Worm (Caenorhabditis elegans) whole organism, young adult: ENCODE results near the gene str-243.

Source experiments
- B0019.2 ChIP-seq: fragments of 200-800 bp; sonication (Bioruptor generic); conservative IDR thresholded peaks from 2 replicates; pipeline ENCODE4 v1.3.6; 2022; ENCODE audit warnings: missing genetic modification reagents, missing genetic modification characterization, missing compliant biosample characterization
- B0261.1 ChIP-seq: sonication (generic microtip); optimal IDR thresholded peaks from 2 replicates; lab custom pipeline; 2016; ENCODE audit warnings: mild to moderate bottlenecking, missing genetic modification characterization, moderate library complexity, missing compliant biosample characterization
- C06A6.2 ChIP-seq: fragments of 200-800 bp; sonication (Bioruptor generic); conservative IDR thresholded peaks from 2 replicates; pipeline ENCODE4 v1.3.6; 2022; ENCODE audit warnings: missing genetic modification characterization, missing compliant biosample characterization
- C17E4.6 ChIP-seq: fragments of 200-800 bp; sonication (Bioruptor generic); IDR thresholded peaks from 2 replicates; pipeline ENCODE4 v1.3.6; 2022; ENCODE audit warnings: missing genetic modification reagents, missing genetic modification characterization, missing compliant biosample characterization
- D2030.7 ChIP-seq: fragments of 200-800 bp; sonication (Bioruptor generic); IDR thresholded peaks from 2 replicates; pipeline ENCODE4 v1.3.6; 2022; ENCODE audit warnings: missing genetic modification reagents, missing genetic modification characterization, missing compliant biosample characterization
- F22D6.2 ChIP-seq: sonication (generic microtip); optimal IDR thresholded peaks from 2 replicates; lab custom pipeline; 2016; ENCODE audit warnings: mild to moderate bottlenecking, missing genetic modification characterization, missing compliant biosample characterization
- F23B12.7 ChIP-seq: sonication (generic microtip); optimal IDR thresholded peaks from 2 replicates; lab custom pipeline; 2017; ENCODE audit warnings: missing genetic modification characterization, mild to moderate bottlenecking, missing compliant biosample characterization, antibody characterized with exemption, moderate library complexity; ENCODE audit not compliant: insufficient read depth
- F33H1.4 ChIP-seq: fragments of 200-800 bp; sonication (Bioruptor generic); IDR thresholded peaks from 2 replicates; pipeline ENCODE4 v1.3.6; 2022; ENCODE audit warnings: missing genetic modification reagents, missing genetic modification characterization, missing compliant biosample characterization
- F57A8.1 ChIP-seq: fragments of 200-800 bp; sonication (Bioruptor generic); optimal IDR thresholded peaks from 2 replicates; lab custom pipeline; 2018; ENCODE audit warnings: mild to moderate bottlenecking, missing genetic modification characterization, moderate library complexity, missing compliant biosample characterization
- F57C9.4 ChIP-seq: sonication (generic microtip); optimal IDR thresholded peaks from 2 replicates; lab custom pipeline; 2017; ENCODE audit warnings: mild to moderate bottlenecking, missing genetic modification characterization, missing compliant biosample characterization
- K11D2.4 ChIP-seq: fragments of 200-800 bp; sonication (Bioruptor generic); IDR thresholded peaks from 2 replicates; pipeline ENCODE4 v1.3.6; 2022; ENCODE audit warnings: missing genetic modification reagents, missing genetic modification characterization, missing compliant biosample characterization
- K12H6.12 ChIP-seq: fragments of 200-800 bp; sonication (Bioruptor generic); optimal IDR thresholded peaks from 2 replicates; lab custom pipeline; 2018; ENCODE audit warnings: mild to moderate bottlenecking, missing genetic modification characterization, missing compliant biosample characterization
- T07F8.4 ChIP-seq: sonication (generic microtip); optimal IDR thresholded peaks from 2 replicates; lab custom pipeline; 2016; ENCODE audit warnings: mild to moderate bottlenecking, missing genetic modification characterization, moderate library complexity, missing compliant biosample characterization
- Y53F4B.3 ChIP-seq: fragments of 200-800 bp; sonication (Bioruptor generic); IDR thresholded peaks from 2 replicates; pipeline ENCODE4 v1.3.6; 2022; ENCODE audit warnings: missing genetic modification reagents, missing genetic modification characterization, missing compliant biosample characterization
- Y67H2A.10 ChIP-seq: fragments of 200-800 bp; sonication (Bioruptor generic); conservative IDR thresholded peaks from 2 replicates; pipeline ENCODE4 v1.3.6; 2022; ENCODE audit warnings: missing genetic modification reagents, missing genetic modification characterization, missing compliant biosample characterization
- Y95B8A.8 ChIP-seq: fragments of 200-800 bp; sonication (Bioruptor generic); IDR thresholded peaks from 2 replicates; pipeline ENCODE4 v1.3.6; 2022; ENCODE audit warnings: missing genetic modification reagents, missing genetic modification characterization, missing compliant biosample characterization
- aptf-2 ChIP-seq: fragments of 200-800 bp; sonication (Bioruptor generic); conservative IDR thresholded peaks from 2 replicates; pipeline ENCODE4 v1.3.6; 2022; ENCODE audit warnings: missing genetic modification reagents, missing genetic modification characterization, missing compliant biosample characterization
- aptf-3 ChIP-seq: fragments of 200-800 bp; sonication (Bioruptor generic); IDR thresholded peaks from 2 replicates; pipeline ENCODE4 v1.3.6; 2022; ENCODE audit warnings: missing genetic modification characterization, missing compliant biosample characterization
- atf-7 ChIP-seq: sonication (generic microtip); optimal IDR thresholded peaks from 2 replicates; lab custom pipeline; 2017; ENCODE audit warnings: mild to moderate bottlenecking, missing genetic modification characterization, missing compliant biosample characterization
- attf-5 ChIP-seq: fragments of 200-800 bp; sonication (Bioruptor generic); optimal IDR thresholded peaks from 2 replicates; lab custom pipeline; 2018; ENCODE audit warnings: mild to moderate bottlenecking, missing genetic modification characterization, missing compliant biosample characterization
- bed-1 ChIP-seq: fragments of 200-800 bp; sonication (Bioruptor generic); IDR thresholded peaks from 2 replicates; pipeline ENCODE4 v1.3.6; 2022; ENCODE audit warnings: missing genetic modification reagents, missing genetic modification characterization, missing compliant biosample characterization
- cebp-1 ChIP-seq, 2 experiments: fragments of 200-800 bp in 1 of 2; sonication (Bioruptor generic) in 1 of 2; sonication (generic microtip) in 1 of 2; IDR thresholded peaks in 1 of 2; optimal IDR thresholded peaks in 1 of 2; 2 replicates each; pipeline versions ENCODE4 v1.3.6 to Lab custom; 2017 to 2022; ENCODE audit warnings: missing compliant biosample characterization in 2 of 2, missing genetic modification characterization in 2 of 2, mild to moderate bottlenecking in 1 of 2, missing genetic modification reagents in 1 of 2, moderate library complexity in 1 of 2
- ceh-40 ChIP-seq: fragments of 200-800 bp; sonication (Bioruptor generic); IDR thresholded peaks from 2 replicates; pipeline ENCODE4 v1.3.6; 2022; ENCODE audit warnings: missing genetic modification characterization, missing compliant biosample characterization
- ceh-79 ChIP-seq: sonication (generic microtip); optimal IDR thresholded peaks from 2 replicates; lab custom pipeline; 2017; ENCODE audit warnings: mild to moderate bottlenecking, missing genetic modification characterization, missing compliant biosample characterization
- ceh-91 ChIP-seq: fragments of 200-800 bp; sonication (Bioruptor generic); IDR thresholded peaks from 2 replicates; pipeline ENCODE4 v1.3.6; 2022; ENCODE audit warnings: missing genetic modification reagents, missing genetic modification characterization, missing compliant biosample characterization
- dox-1 ChIP-seq: fragments of 200-800 bp; sonication (Bioruptor generic); IDR thresholded peaks from 2 replicates; pipeline ENCODE4 v1.3.6; 2022; ENCODE audit warnings: missing genetic modification reagents, missing genetic modification characterization, missing compliant biosample characterization
- egl-44 ChIP-seq: fragments of 200-800 bp; sonication (Bioruptor generic); IDR thresholded peaks from 2 replicates; pipeline ENCODE4 v1.3.6; 2022; ENCODE audit warnings: missing genetic modification reagents, missing genetic modification characterization, missing compliant biosample characterization
- ets-4 ChIP-seq: fragments of 200-800 bp; sonication (Bioruptor generic); optimal IDR thresholded peaks from 2 replicates; lab custom pipeline; 2018; ENCODE audit warnings: mild to moderate bottlenecking, missing genetic modification characterization, missing compliant biosample characterization
- hlh-26 ChIP-seq: fragments of 200-800 bp; sonication (Bioruptor generic); conservative IDR thresholded peaks from 2 replicates; pipeline ENCODE4 v1.3.6; 2022; ENCODE audit warnings: missing genetic modification reagents, missing genetic modification characterization, missing compliant biosample characterization
- hmg-1.2 ChIP-seq: fragments of 200-800 bp; sonication (Bioruptor generic); IDR thresholded peaks from 2 replicates; pipeline ENCODE4 v1.3.6; 2022; ENCODE audit warnings: missing genetic modification reagents, missing genetic modification characterization, missing compliant biosample characterization
- hsf-1 ChIP-seq: fragments of 200-800 bp; sonication (Bioruptor generic); IDR thresholded peaks from 2 replicates; pipeline ENCODE4 v1.3.6; 2022; ENCODE audit warnings: missing genetic modification reagents, missing genetic modification characterization, missing compliant biosample characterization
- lag-1 ChIP-seq: fragments of 200-800 bp; sonication (Bioruptor generic); IDR thresholded peaks from 2 replicates; pipeline ENCODE4 v1.3.6; 2022; ENCODE audit warnings: missing genetic modification reagents, missing genetic modification characterization, missing compliant biosample characterization
- let-607 ChIP-seq, 2 experiments: fragments of 200-800 bp in 1 of 2; sonication (Bioruptor generic) in 1 of 2; sonication (generic microtip) in 1 of 2; optimal IDR thresholded peaks; 2 replicates each; lab custom pipeline; 2016 to 2018; ENCODE audit warnings: mild to moderate bottlenecking in 2 of 2, missing compliant biosample characterization in 2 of 2, missing genetic modification characterization in 2 of 2, moderate library complexity in 2 of 2, missing genotype in 1 of 2
- lin-54 ChIP-seq: fragments of 200-800 bp; sonication (Bioruptor generic); optimal IDR thresholded peaks from 2 replicates; lab custom pipeline; 2018; ENCODE audit warnings: mild to moderate bottlenecking, missing genetic modification characterization, missing compliant biosample characterization
- lsy-27 ChIP-seq: sonication (generic microtip); optimal IDR thresholded peaks from 2 replicates; lab custom pipeline; 2017; ENCODE audit warnings: missing genetic modification characterization, mild to moderate bottlenecking, missing compliant biosample characterization, antibody characterized with exemption, missing genotype, borderline replicate concordance; ENCODE audit not compliant: insufficient read depth
- mel-28 ChIP-seq: sonication (generic microtip); optimal IDR thresholded peaks from 2 replicates; lab custom pipeline; 2016; ENCODE audit warnings: borderline replicate concordance, mild to moderate bottlenecking, missing genetic modification characterization, missing compliant biosample characterization
- nhr-27 ChIP-seq: fragments of 200-800 bp; sonication (Bioruptor generic); optimal IDR thresholded peaks from 2 replicates; lab custom pipeline; 2018; ENCODE audit warnings: mild to moderate bottlenecking, missing genetic modification characterization, moderate library complexity, missing compliant biosample characterization
- pbrm-1 ChIP-seq: fragments of 200-800 bp; sonication (Bioruptor generic); IDR thresholded peaks from 2 replicates; pipeline ENCODE4 v1.3.6; 2022; ENCODE audit warnings: missing genetic modification reagents, missing genetic modification characterization, missing compliant biosample characterization
- pha-4 ChIP-seq: fragments of 150-350 bp; sonication (generic microtip); optimal IDR thresholded peaks from 2 replicates; lab custom pipeline; 2014; ENCODE audit warnings: missing biosample characterization, missing genetic modification reagents, missing genetic modification characterization
- repo-1 ChIP-seq: sonication (generic microtip); optimal IDR thresholded peaks from 2 replicates; lab custom pipeline; 2017; ENCODE audit warnings: mild to moderate bottlenecking, missing genetic modification characterization, missing compliant biosample characterization
- rpc-1 ChIP-seq, 2 experiments: fragments of 150-350 bp in 1 of 2; sonication (generic microtip) in 1 of 2; optimal IDR thresholded peaks; 2 replicates each; lab custom pipeline; 2014 to 2018; ENCODE audit warnings: missing biosample characterization in 1 of 2, missing genetic modification characterization in 1 of 2, missing genetic modification reagents in 1 of 2, missing genotype in 1 of 2
- sdz-38 ChIP-seq: sonication (generic microtip); optimal IDR thresholded peaks from 2 replicates; lab custom pipeline; 2016; ENCODE audit warnings: missing genotype, missing genetic modification characterization, missing compliant biosample characterization
- snpc-1.3 ChIP-seq: sonication (generic microtip); optimal IDR thresholded peaks from 2 replicates; lab custom pipeline; 2017; ENCODE audit warnings: missing genetic modification characterization, mild to moderate bottlenecking, missing compliant biosample characterization, antibody characterized with exemption, moderate library complexity, missing genotype, missing genetic modification reagents; ENCODE audit not compliant: insufficient read depth
- somi-1 ChIP-seq: fragments of 200-800 bp; sonication (Bioruptor generic); optimal IDR thresholded peaks from 2 replicates; lab custom pipeline; 2018; ENCODE audit warnings: mild to moderate bottlenecking, missing genetic modification characterization, missing compliant biosample characterization
- unc-130 ChIP-seq: sonication (generic microtip); optimal IDR thresholded peaks from 2 replicates; lab custom pipeline; 2016; ENCODE audit warnings: missing genetic modification reagents, missing genetic modification characterization, missing compliant biosample characterization
- ztf-22 ChIP-seq: fragments of 200-800 bp; sonication (Bioruptor generic); optimal IDR thresholded peaks from 2 replicates; lab custom pipeline; 2018; ENCODE audit warnings: mild to moderate bottlenecking, missing genetic modification characterization, moderate library complexity, missing compliant biosample characterization

The str-243 gene

ce11 chrV:1474486-1475125, 48.0 kb upstream of the str-243 start, which contains the start of the genes F53E2.2 and unc-60 (continued):
- TF ChIP-seq mel-28 (no peak), let-607 (tag; optimal IDR thresholded peaks at IDR 0.05; lab: Kevin White, UChicago) (no peak), pbrm-1 (GFP tag; lab: Robert Waterston, UW) (no peak), F33H1.4 (no peak), somi-1 (GFP tag; lab: Kevin White, UChicago) (no peak), lag-1 (GFP tag; lab: Robert Waterston, UW) (no peak), aptf-3 (no peak), ceh-79 (tag; lab: Kevin White, UChicago) (no peak), F57C9.4 (tag; lab: Kevin White, UChicago) (no peak), egl-44 (GFP tag; lab: Robert Waterston, UW) (no peak; the same call in 1 of the 2 replicates), snpc-1.3 (tag; lab: Kevin White, UChicago) (no peak), F22D6.2 (tag; lab: Kevin White, UChicago) (no peak), nhr-27 (no peak), K11D2.4 (GFP tag; lab: Robert Waterston, UW) (0 out of 2 replicates have a peak, but pooled peaks have one; percentile 42), Y53F4B.3 (GFP tag; lab: Robert Waterston, UW) (no peak), unc-130 (GFP tag; lab: Kevin White, UChicago) (no peak), ztf-22 (GFP tag; lab: Kevin White, UChicago) (peak; percentile 57), ets-4 (no peak), Y95B8A.8 (no peak), B0019.2 (GFP tag; lab: Robert Waterston, UW) (no peak), repo-1 (tag; lab: Kevin White, UChicago) (no peak), sdz-38 (tag; lab: Kevin White, UChicago) (no peak), lsy-27 (tag; lab: Kevin White, UChicago) (no peak), lin-54 (no peak), rpc-1 (optimal IDR thresholded peaks at IDR 0.05; lab: Kevin White, UChicago) (no peak), rpc-1 (tag; optimal IDR thresholded peaks at IDR 0.05; lab: Kevin White, UChicago) (no peak), hsf-1 (GFP tag; lab: Robert Waterston, UW) (0 out of 2 replicates have a peak, but pooled peaks have one; percentile 40), aptf-2 (GFP tag; lab: Robert Waterston, UW) (no peak), cebp-1 (GFP tag; IDR thresholded peaks at IDR 0.05; lab: Robert Waterston, UW) (peak; percentile 21; the same call in 1 of the 2 replicates), cebp-1 (tag; optimal IDR thresholded peaks at IDR 0.05; lab: Kevin White, UChicago) (peak; percentile 79), D2030.7 (GFP tag; lab: Robert Waterston, UW) (no peak), T07F8.4 (tag; lab: Kevin White, UChicago) (no peak), bed-1 (GFP tag; lab: Robert Waterston, UW) (no peak), B0261.1 (tag; lab: Kevin White, UChicago) (no peak), C06A6.2 (GFP tag; lab: Robert Waterston, UW) (peak; percentile 47; the same call in 1 of the 2 replicates), pha-4 (tag; lab: Kevin White, UChicago) (no peak), ceh-40 (GFP tag; lab: Robert Waterston, UW) (0 out of 2 replicates have a peak, but pooled peaks have one; percentile 36), C17E4.6 (GFP tag; lab: Robert Waterston, UW) (no peak), dox-1 (GFP tag; lab: Robert Waterston, UW) (peak; percentile 72), hlh-26 (GFP tag; lab: Robert Waterston, UW) (no peak), hmg-1.2 (GFP tag; lab: Robert Waterston, UW) (peak; percentile 67; the same call in 1 of the 2 replicates), ceh-91 (no peak), atf-7 (tag; lab: Kevin White, UChicago) (peak; percentile 34), Y67H2A.10 (GFP tag; lab: Robert Waterston, UW) (no peak), attf-5 (GFP tag; lab: Kevin White, UChicago) (peak; percentile 77), F23B12.7 (no peak), K12H6.12 (tag; lab: Kevin White, UChicago) (peak; percentile 46), F57A8.1 (no peak)
